Worm (Caenorhabditis elegans) whole organism, mixed stage, embryonic: Measurements from ENCODE around the gene cht-2.

Experiments
- bed-3 ChIP-seq: fragments of 200-800 bp; sonication (Bioruptor generic); optimal IDR thresholded peaks from 3 replicates; lab custom pipeline; 2018; ENCODE audit warnings: mild to moderate bottlenecking, missing genetic modification characterization, moderate library complexity, missing compliant biosample characterization
- elt-3 ChIP-seq: fragments of 150-350 bp; optimal IDR thresholded peaks from 2 replicates; lab custom pipeline; 2014; ENCODE audit warnings: missing biosample characterization, missing genetic modification characterization
- flh-1 ChIP-seq: fragments of 200-800 bp; sonication (Bioruptor generic); optimal IDR thresholded peaks from 2 replicates; lab custom pipeline; 2018; ENCODE audit warnings: mild to moderate bottlenecking, missing genetic modification characterization, moderate library complexity, missing compliant biosample characterization
- lsy-2 ChIP-seq: fragments of 150-350 bp; optimal IDR thresholded peaks from 2 replicates; lab custom pipeline; 2014; ENCODE audit warnings: missing biosample characterization, missing genetic modification characterization
- pha-4 ChIP-seq: fragments of 150-350 bp; optimal IDR thresholded peaks from 2 replicates; lab custom pipeline; 2018; ENCODE audit warnings: missing biosample characterization, missing genetic modification reagents, missing genetic modification characterization
- snpc-4 ChIP-seq: fragments of 150-350 bp; optimal IDR thresholded peaks from 2 replicates; lab custom pipeline; 2014; ENCODE audit warnings: missing biosample characterization, missing genetic modification characterization
- unc-62 ChIP-seq: fragments of 150-350 bp; optimal IDR thresholded peaks from 2 replicates; lab custom pipeline; 2014; ENCODE audit warnings: missing biosample characterization, missing genetic modification reagents, missing genetic modification characterization

DNA sequence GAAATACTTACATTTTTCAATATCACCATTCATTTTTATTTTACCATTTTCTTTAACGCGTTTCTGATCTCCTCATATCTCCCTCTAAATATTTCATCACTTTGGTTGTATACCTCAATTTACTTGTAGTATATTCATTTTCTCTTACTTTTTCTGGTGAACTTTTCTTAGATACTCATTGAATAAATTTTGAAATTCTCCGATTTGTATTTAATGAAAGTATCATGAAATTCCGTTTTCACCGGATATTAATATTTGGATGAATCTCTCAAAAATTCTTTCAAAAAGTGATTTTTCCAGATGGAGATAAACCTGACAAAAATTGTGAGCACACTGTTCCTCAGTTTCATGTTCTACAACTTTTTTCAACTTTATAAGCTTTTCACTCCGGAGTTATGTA lies 2.5 kb upstream of the cht-2 start, which contains the start of gene T13H5.8:
- no peak for TF ChIP-seq flh-1 (GFP tag; lab: Kevin White, UChicago)
- TF ChIP-seq elt-3 (tag; lab: Kevin White, UChicago), result no peak
- TF ChIP-seq snpc-4, result no peak
- TF ChIP-seq lsy-2 (tag; lab: Kevin White, UChicago), result no peak
- no peak for TF ChIP-seq pha-4 (tag; lab: Kevin White, UChicago)
- TF ChIP-seq bed-3 (GFP tag; lab: Kevin White, UChicago), result no peak
- TF ChIP-seq unc-62 (GFP tag; lab: Kevin White, UChicago), result no peak
